Worm (Caenorhabditis elegans): ENCODE data around the gene ZK353.9.

The ZK353.9 gene

DNA sequence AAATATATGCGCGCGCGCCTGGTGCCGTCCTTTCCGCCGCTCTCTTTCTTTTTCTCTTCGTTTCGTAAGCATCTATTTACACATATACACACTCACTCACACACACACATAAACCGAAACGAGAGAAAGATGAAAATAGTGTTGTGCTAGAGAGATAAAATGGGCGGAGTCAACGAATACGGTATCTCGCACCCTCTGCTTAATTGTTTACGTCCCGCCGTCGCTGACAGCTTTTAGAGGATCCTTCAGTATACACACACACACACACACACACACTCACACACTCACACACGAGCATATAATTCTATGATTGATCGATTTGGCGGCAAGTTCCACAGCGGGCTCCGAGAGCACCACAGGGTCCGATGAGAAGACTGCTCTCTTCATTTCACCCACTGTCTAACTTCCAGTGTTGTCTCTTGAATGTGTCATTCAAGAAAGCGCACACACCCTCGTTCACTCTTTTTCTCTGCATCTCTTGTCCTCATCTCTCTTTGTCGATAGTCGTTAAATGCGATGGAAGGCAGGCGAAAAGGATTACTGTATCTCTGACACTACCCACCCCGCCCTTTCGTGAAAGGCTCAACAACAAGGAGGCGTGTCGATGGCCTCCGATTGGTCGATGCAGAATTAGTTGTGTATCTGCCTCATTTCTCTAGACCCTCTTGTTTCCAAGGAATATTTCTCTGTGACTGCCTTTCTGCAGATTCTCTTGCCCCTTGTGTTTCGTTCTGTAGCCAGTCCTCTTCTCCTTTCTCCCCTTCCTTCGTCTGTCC, 8.1 kb downstream of the ZK353.9 start (continued):
- peak; percentile 91 for TF ChIP-seq ceh-20 (GFP tag; IDR thresholded peaks at IDR 0.05)
- peak; percentile 90 for TF ChIP-seq nhr-102 (tag; optimal IDR thresholded peaks at IDR 0.05)
- TF ChIP-seq nhr-77 (tag; optimal IDR thresholded peaks at IDR 0.05): peak; percentile 41
- no peak for TF ChIP-seq tag-97 (GFP tag; IDR thresholded peaks at IDR 0.05)
- peak; percentile 77 for TF ChIP-seq php-3 (GFP tag; IDR thresholded peaks at IDR 0.05)
- TF ChIP-seq mes-2 (tag; optimal IDR thresholded peaks at IDR 0.05; ENCODE audit: poor library complexity, severe bottlenecking): peak; percentile 43
- no peak for TF ChIP-seq ZK337.2 (GFP tag; IDR thresholded peaks at IDR 0.05)
- peak; percentile 24 for TF ChIP-seq nhr-76 (tag; optimal IDR thresholded peaks at IDR 0.05)
- TF ChIP-seq zfp-2 (tag; optimal IDR thresholded peaks at IDR 0.05): peak; percentile 50
- TF ChIP-seq lin-38 (GFP tag; IDR thresholded peaks at IDR 0.05): peak; percentile 69
- TF ChIP-seq vab-7 (GFP tag; IDR thresholded peaks at IDR 0.05): peak; percentile 34; the same call in 1 of the 2 replicates
- TF ChIP-seq mxl-2 (GFP tag; conservative IDR thresholded peaks at IDR 0.05): 0 out of 2 replicates have a peak, but pooled peaks have one; percentile 53
- no peak for TF ChIP-seq sdz-12 (GFP tag; optimal IDR thresholded peaks at IDR 0.05)

DNA sequence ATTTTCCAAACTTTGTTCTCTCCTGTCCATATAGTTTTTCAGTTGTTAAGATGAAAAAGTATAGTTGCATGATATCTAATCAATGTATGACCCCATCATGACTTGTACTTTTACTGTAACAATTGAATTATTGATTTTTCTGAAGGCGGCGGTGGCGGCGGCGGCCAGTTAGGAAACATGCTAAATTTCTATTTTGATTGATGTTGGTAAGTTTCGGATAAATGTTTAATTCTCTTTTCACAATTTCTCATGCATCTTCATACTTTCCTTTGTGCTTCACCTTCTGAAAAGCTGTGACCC, 8.6 kb downstream of the ZK353.9 start, which contains the start of gene sor-1:
Gene sor-1 (plus strand): TSS at position 201 of the 300 bp plus-strand sequence.
- TF ChIP-seq lim-7 (GFP tag; IDR thresholded peaks at IDR 0.05): no peak
- TF ChIP-seq dmd-8 (GFP tag; IDR thresholded peaks at IDR 0.05): no peak
- TF ChIP-seq cey-2 (tag; optimal IDR thresholded peaks at IDR 0.05; ENCODE audit: borderline replicate concordance, insufficient read depth): no peak
- TF ChIP-seq F49E8.2 (tag; optimal IDR thresholded peaks at IDR 0.05; ENCODE audit: borderline replicate concordance): no peak
- TF ChIP-seq duxl-1 (tag; optimal IDR thresholded peaks at IDR 0.05; ENCODE audit: poor library complexity): no peak
- TF ChIP-seq nhr-76 (tag; optimal IDR thresholded peaks at IDR 0.05): no peak
- TF ChIP-seq hlh-11 (tag; optimal IDR thresholded peaks at IDR 0.05): no peak
- no peak for TF ChIP-seq pha-4 (GFP tag; IDR thresholded peaks at IDR 0.05)
- no peak for TF ChIP-seq pha-4 (tag; optimal IDR thresholded peaks at IDR 0.05)
- TF ChIP-seq nhr-237 (tag; optimal IDR thresholded peaks at IDR 0.05): no peak
- no peak for TF ChIP-seq rbr-2 (tag; optimal IDR thresholded peaks at IDR 0.05)
- TF ChIP-seq Y5F2A.4 (GFP tag; optimal IDR thresholded peaks at IDR 0.05): no peak
- no peak for TF ChIP-seq snpc-1.2 (GFP tag; IDR thresholded peaks at IDR 0.05)
- TF ChIP-seq hif-1 (tag; optimal IDR thresholded peaks at IDR 0.05): no peak
- no peak for TF ChIP-seq spr-3 (GFP tag; optimal IDR thresholded peaks at IDR 0.05)
- TF ChIP-seq ZK337.2 (GFP tag; IDR thresholded peaks at IDR 0.05): no peak

ce11 chrIII:8425076-8425475, 15.8 kb downstream of the ZK353.9 start:
- TF ChIP-seq dmd-9 (GFP tag; IDR thresholded peaks at IDR 0.05) (no peak), Y48G9A.11 (GFP tag; IDR thresholded peaks at IDR 0.05) (no peak), dve-1 (tag; optimal IDR thresholded peaks at IDR 0.05; ENCODE audit: insufficient read depth) (peak; percentile 90), ama-1 (optimal IDR thresholded peaks at IDR 0.05) (no peak), ctbp-1 (GFP tag; IDR thresholded peaks at IDR 0.05) (no peak), skn-1 (tag; optimal IDR thresholded peaks at IDR 0.05) (no peak), daf-12 (tag; optimal IDR thresholded peaks at IDR 0.05) (no peak), ceh-28 (tag; optimal IDR thresholded peaks at IDR 0.05) (no peak), attf-4 (tag; optimal IDR thresholded peaks at IDR 0.05) (no peak), spr-1 (tag; optimal IDR thresholded peaks at IDR 0.05) (peak; percentile 61), Y5F2A.4 (GFP tag; optimal IDR thresholded peaks at IDR 0.05) (no peak), egl-27 (tag; optimal IDR thresholded peaks at IDR 0.05) (no peak), zip-11 (GFP tag; IDR thresholded peaks at IDR 0.05) (no peak), pqm-1 (tag; optimal IDR thresholded peaks at IDR 0.05) (peak; percentile 40), nhr-10 (tag; optimal IDR thresholded peaks at IDR 0.05) (no peak), hlh-30 (tag; optimal IDR thresholded peaks at IDR 0.05; ENCODE audit: insufficient read depth) (peak; percentile 81), vab-7 (GFP tag; IDR thresholded peaks at IDR 0.05) (0 out of 2 replicates have a peak, but pooled peaks have one; percentile 22), D1046.2 (GFP tag; IDR thresholded peaks at IDR 0.05) (no peak), aly-2 (tag; optimal IDR thresholded peaks at IDR 0.05) (no peak), zfp-3 (GFP tag; conservative IDR thresholded peaks at IDR 0.05) (no peak), daf-19 (GFP tag; conservative IDR thresholded peaks at IDR 0.05) (no peak), gei-8 (GFP tag; optimal IDR thresholded peaks at IDR 0.05) (no peak), sdz-12 (GFP tag; optimal IDR thresholded peaks at IDR 0.05) (no peak), zfp-2 (tag; optimal IDR thresholded peaks at IDR 0.05) (no peak), zip-2 (tag; optimal IDR thresholded peaks at IDR 0.05) (no peak)
